Fruit fly (Drosophila melanogaster): ENCODE results near the gene Ilp8.

The Ilp8 gene

DNA sequence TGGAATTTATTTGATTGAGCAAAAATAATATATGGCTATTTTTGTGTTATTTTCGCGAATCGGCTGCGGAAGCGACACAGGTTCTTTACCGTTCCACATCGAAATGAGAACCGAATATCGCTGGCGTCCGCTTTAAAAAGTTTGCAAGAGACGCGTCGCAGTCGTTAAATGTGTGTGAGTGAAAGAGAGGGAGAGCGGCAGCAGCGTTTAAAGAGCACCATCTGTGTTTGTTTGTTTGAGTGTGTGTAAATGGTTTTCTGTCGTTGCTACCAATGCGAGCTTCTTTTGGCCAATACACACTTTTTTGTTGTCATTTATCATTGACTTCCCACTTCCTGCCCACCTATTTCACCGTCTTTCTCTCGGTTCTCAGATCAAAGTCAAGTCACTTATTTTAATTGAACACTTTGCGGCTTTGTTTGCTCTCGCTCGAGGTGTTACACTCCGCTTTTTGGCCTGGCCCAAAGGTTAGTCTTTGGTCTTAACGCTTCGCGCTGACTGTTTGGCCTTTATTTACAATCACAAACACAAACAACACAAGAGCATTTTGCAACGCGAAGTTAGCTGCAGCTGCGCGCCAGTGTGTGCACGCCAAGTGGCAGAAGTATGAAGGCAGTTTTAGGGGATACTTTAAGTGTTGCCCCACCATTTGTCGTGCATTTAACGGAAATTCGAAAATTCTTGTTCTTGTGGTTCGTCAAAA, 19.7 kb downstream of the Ilp8 start, which contains the start of gene CG3764 (continued):
- TF ChIP-seq nerfin-1 (tag; optimal IDR thresholded peaks at IDR 0.05) (peak; percentile 80), CG9817 (tag; optimal IDR thresholded peaks at IDR 0.05) (peak; percentile 55), NK7.1 (GFP tag; optimal IDR thresholded peaks at IDR 0.05) (peak; percentile 77), HmgD (GFP tag; optimal IDR thresholded peaks at IDR 0.05) (peak; percentile 76), E2f2 (GFP tag; IDR thresholded peaks at IDR 0.05) (peak; percentile 84), kay (GFP tag; optimal IDR thresholded peaks at IDR 0.05) (no peak), CG18764 (GFP tag; optimal IDR thresholded peaks at IDR 0.05) (peak; percentile 71), NfI (GFP tag; optimal IDR thresholded peaks at IDR 0.05) (peak; percentile 85), Ets65A (GFP tag) (peak; percentile 92), scrt (GFP tag; optimal IDR thresholded peaks at IDR 0.05) (peak; percentile 73), CG4404 (GFP tag; IDR thresholded peaks at IDR 0.05) (peak; percentile 10; the same call in 1 of the 2 replicates), CG4328 (GFP tag; optimal IDR thresholded peaks at IDR 0.05) (peak; percentile 90), CG13123 (GFP tag; optimal IDR thresholded peaks at IDR 0.05) (peak; percentile 80), insv (GFP tag; optimal IDR thresholded peaks at IDR 0.05) (peak in 1 of 2 experiments; percentile 39), sens (GFP tag) (peak; percentile 94), ems (GFP tag; optimal IDR thresholded peaks at IDR 0.05) (peak; percentile 27), sc (optimal IDR thresholded peaks at IDR 0.05) (no peak), sc (GFP tag; optimal IDR thresholded peaks at IDR 0.05) (peak; percentile 70), inv (GFP tag; IDR thresholded peaks at IDR 0.05; ENCODE audit: partially characterized antibody) (no peak), CG31365 (tag; optimal IDR thresholded peaks at IDR 0.05) (peak; percentile 76), CG4424 (GFP tag; optimal IDR thresholded peaks at IDR 0.05) (peak; percentile 47), Mrtf (GFP tag; IDR thresholded peaks at IDR 0.05) (peak; percentile 50; the same call in 1 of the 3 replicates), pb (GFP tag; optimal IDR thresholded peaks at IDR 0.05) (peak; percentile 84), CoRest (tag; optimal IDR thresholded peaks at IDR 0.05) (peak; percentile 83), Atf-2 (GFP tag; optimal IDR thresholded peaks at IDR 0.05) (peak; percentile 52), CG7357 (GFP tag; IDR thresholded peaks at IDR 0.05) (0 out of 3 replicates have a peak, but pooled peaks have one; percentile 31), chinmo (GFP tag; IDR thresholded peaks at IDR 0.05; ENCODE audit: partially characterized antibody) (peak; percentile 99), chn (GFP tag; optimal IDR thresholded peaks at IDR 0.05) (peak; percentile 67), MBD-R2 (GFP tag; IDR thresholded peaks at IDR 0.05) (peak; percentile 58; the same call in 1 of the 2 replicates), CG10959 (GFP tag; IDR thresholded peaks at IDR 0.05) (peak; percentile 25; the same call in 1 of the 2 replicates), CG15479 (GFP tag; optimal IDR thresholded peaks at IDR 0.05) (no peak), CG34422 (GFP tag; IDR thresholded peaks at IDR 0.05) (peak; percentile 83), gt (GFP tag; IDR thresholded peaks at IDR 0.05) (0 out of 2 replicates have a peak, but pooled peaks have one; percentile 31), CG4707 (GFP tag; optimal IDR thresholded peaks at IDR 0.05) (peak; percentile 86), CG30431 (GFP tag; optimal IDR thresholded peaks at IDR 0.05) (peak; percentile 31), bigmax (GFP tag; optimal IDR thresholded peaks at IDR 0.05) (peak; percentile 70), psq (GFP tag; optimal IDR thresholded peaks at IDR 0.05) (no peak), CG7963 (GFP tag; IDR thresholded peaks at IDR 0.05; ENCODE audit: partially characterized antibody) (no peak), vvl (GFP tag; IDR thresholded peaks at IDR 0.05) (peak; percentile 83), CG6813 (GFP tag; optimal IDR thresholded peaks at IDR 0.05) (peak; percentile 85), Usf (GFP tag; optimal IDR thresholded peaks at IDR 0.05) (peak; percentile 34), CG11695 (GFP tag; IDR thresholded peaks at IDR 0.05) (peak; percentile 74), pnt (GFP tag; optimal IDR thresholded peaks at IDR 0.05) (peak; percentile 60), toy (GFP tag; IDR thresholded peaks at IDR 0.05) (no peak), salm (tag; optimal IDR thresholded peaks at IDR 0.05) (peak; percentile 63), croc (GFP tag; conservative IDR thresholded peaks at IDR 0.05) (no peak; the same call in 2 of the 3 replicates), wek (GFP tag; optimal IDR thresholded peaks at IDR 0.05) (peak; percentile 92), Sry-β (GFP tag; optimal IDR thresholded peaks at IDR 0.05) (peak; percentile 64), Ptx1 (GFP tag; IDR thresholded peaks at IDR 0.05) (peak; percentile 52; the same call in 1 of the 2 replicates), CG7271 (tag; optimal IDR thresholded peaks at IDR 0.05) (peak; percentile 72)
